Fruit fly (Drosophila melanogaster) whole organism, adult: ENCODE data around the gene snz.
A peak's percentile ranks its signal among the peaks of the same experiment; 100 is the strongest.

Experiments used
- CG11617 ChIP-seq: fragments of 200-800 bp; sonication (Bioruptor generic); optimal IDR thresholded peaks from 2 replicates; lab custom pipeline; 2017; ENCODE audit warnings: mild to moderate bottlenecking, missing biosample characterization, missing genetic modification reagents, missing genetic modification characterization
- CG12768 ChIP-seq: fragments of 200-800 bp; sonication (Bioruptor generic); optimal IDR thresholded peaks from 2 replicates; lab custom pipeline; 2017; ENCODE audit warnings: missing biosample characterization, missing genetic modification characterization, mild to moderate bottlenecking, moderate library complexity, missing genetic modification reagents
- CG14711 ChIP-seq: fragments of 200-800 bp; sonication (Bioruptor generic); optimal IDR thresholded peaks from 2 replicates; lab custom pipeline; 2018; ENCODE audit warnings: missing biosample characterization, mild to moderate bottlenecking, missing genetic modification characterization, moderate library complexity
- CG1620 ChIP-seq: fragments of 200-800 bp; sonication (Bioruptor generic); optimal IDR thresholded peaks from 2 replicates; lab custom pipeline; 2016; ENCODE audit warnings: missing biosample characterization, missing genetic modification characterization
- CG33017 ChIP-seq: fragments of 200-800 bp; sonication (Bioruptor generic); optimal IDR thresholded peaks from 2 replicates; lab custom pipeline; 2018; ENCODE audit warnings: missing biosample characterization, mild to moderate bottlenecking, missing genetic modification characterization, moderate library complexity
- CG5204 ChIP-seq: fragments of 200-800 bp; sonication (Bioruptor generic); optimal IDR thresholded peaks from 2 replicates; lab custom pipeline; 2016; ENCODE audit warnings: missing biosample characterization, missing genetic modification characterization
- CG7045 ChIP-seq: fragments of 200-800 bp; sonication (Bioruptor generic); optimal IDR thresholded peaks from 2 replicates; lab custom pipeline; 2017; ENCODE audit warnings: missing biosample characterization, mild to moderate bottlenecking, missing genetic modification characterization
- CG7101 ChIP-seq: fragments of 200-800 bp; sonication (Bioruptor generic); optimal IDR thresholded peaks from 2 replicates; lab custom pipeline; 2018; ENCODE audit warnings: missing biosample characterization, mild to moderate bottlenecking, missing genetic modification characterization, moderate library complexity
- Clk ChIP-seq: fragments of 200-800 bp; sonication (Bioruptor generic); optimal IDR thresholded peaks from 2 replicates; lab custom pipeline; 2017; ENCODE audit warnings: missing biosample characterization, missing genetic modification characterization
- Crg-1 ChIP-seq: fragments of 200-800 bp; sonication (Bioruptor generic); optimal IDR thresholded peaks from 2 replicates; lab custom pipeline; 2016; ENCODE audit warnings: missing biosample characterization, missing genetic modification characterization
- Hr96 ChIP-seq: fragments of 200-800 bp; sonication (Bioruptor generic); optimal IDR thresholded peaks from 2 replicates; lab custom pipeline; 2016; ENCODE audit warnings: missing biosample characterization, missing genetic modification characterization
- Mnt ChIP-seq: fragments of 200-800 bp; sonication (Bioruptor generic); optimal IDR thresholded peaks from 2 replicates; lab custom pipeline; 2016; ENCODE audit warnings: missing biosample characterization, mild to moderate bottlenecking, missing genetic modification characterization
- bab1 ChIP-seq: fragments of 200-800 bp; sonication (Bioruptor generic); optimal IDR thresholded peaks from 3 replicates; lab custom pipeline; 2019; ENCODE audit warnings: missing biosample characterization, mild to moderate bottlenecking, missing genetic modification characterization, moderate library complexity
- cic ChIP-seq: fragments of 200-800 bp; sonication (Bioruptor generic); optimal IDR thresholded peaks from 2 replicates; lab custom pipeline; 2017; ENCODE audit warnings: missing biosample characterization, mild to moderate bottlenecking, missing genetic modification characterization, moderate library complexity
- cnc ChIP-seq, 2 experiments: fragments of >200 bp; optimal IDR thresholded peaks; 2 replicates each; lab custom pipeline; 2017
- kay ChIP-seq: fragments of 200-800 bp; sonication (Bioruptor generic); peaks from one replicate; lab custom pipeline; 2016; ENCODE audit warnings: missing biosample characterization, missing genetic modification characterization, borderline replicate concordance
- ovo ChIP-seq: fragments of 200-800 bp; sonication (Bioruptor generic); optimal IDR thresholded peaks from 2 replicates; lab custom pipeline; 2016; ENCODE audit warnings: missing biosample characterization, missing genetic modification characterization
- pad ChIP-seq: fragments of 200-800 bp; sonication (Bioruptor generic); optimal IDR thresholded peaks from 3 replicates; lab custom pipeline; 2017; ENCODE audit warnings: missing biosample characterization, missing genetic modification characterization, mild to moderate bottlenecking, moderate library complexity, missing genetic modification reagents
- tj ChIP-seq: fragments of 200-800 bp; sonication (Bioruptor generic); optimal IDR thresholded peaks from 3 replicates; lab custom pipeline; 2017; ENCODE audit warnings: missing biosample characterization, mild to moderate bottlenecking, missing genetic modification characterization, moderate library complexity
- toe ChIP-seq: fragments of 200-800 bp; sonication (Bioruptor generic); optimal IDR thresholded peaks from 2 replicates; lab custom pipeline; 2016; ENCODE audit warnings: missing biosample characterization, missing genetic modification characterization

The snz gene

dm6 chrX:7946858-7947313 lies 35.0 kb downstream of the snz start, which contains the start of gene orion:
orion (minus strand) TSS chrX:7946908.
- no peak for TF ChIP-seq toe
- no peak for TF ChIP-seq cic (GFP tag; lab: Kevin White, UChicago)
- no peak for TF ChIP-seq Crg-1 (GFP tag; lab: Kevin White, UChicago)
- no peak for TF ChIP-seq CG5204 (GFP tag; lab: Kevin White, UChicago)
- TF ChIP-seq CG14711 = peak; percentile 6
- TF ChIP-seq ovo = peak; percentile 6
- TF ChIP-seq bab1 (GFP tag; lab: Kevin White, UChicago) = peak; percentile 76
- TF ChIP-seq Mnt (GFP tag; lab: Kevin White, UChicago) = peak; percentile 16
- TF ChIP-seq pad (GFP tag; lab: Kevin White, UChicago) = peak; percentile 91
- TF ChIP-seq CG33017 (tag; lab: Kevin White, UChicago) = no peak
- TF ChIP-seq tj = peak; percentile 95
- TF ChIP-seq CG11617 (GFP tag; lab: Kevin White, UChicago) = peak; percentile 27

DNA sequence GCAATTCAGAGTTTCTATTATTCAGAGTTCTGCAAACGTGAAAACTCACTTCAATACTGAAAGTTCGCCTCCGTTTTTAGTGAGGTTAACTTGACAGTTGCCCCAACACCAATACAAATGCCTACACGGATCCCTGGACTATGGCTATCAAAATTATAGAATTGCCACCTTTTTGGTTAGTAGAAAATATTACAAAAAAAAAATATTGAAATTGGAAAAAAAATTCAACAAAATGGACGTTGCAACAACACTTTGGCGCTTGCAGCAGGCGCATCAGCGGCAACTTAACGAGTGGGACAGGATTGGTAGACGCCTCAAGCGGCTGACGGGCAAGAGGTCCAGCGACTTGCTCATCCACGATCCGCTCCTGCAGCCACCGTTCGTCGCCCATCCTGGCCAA lies 44.0 kb downstream of the snz start, which contains the start of the genes CG15332 and CG15330:
TSS of gene CG15332 (minus strand) at position 101 of the 400 bp plus-strand sequence.
TSS of gene CG15330 (plus strand) at position 175 of the 400 bp plus-strand sequence.
- TF ChIP-seq ovo = no peak

DNA sequence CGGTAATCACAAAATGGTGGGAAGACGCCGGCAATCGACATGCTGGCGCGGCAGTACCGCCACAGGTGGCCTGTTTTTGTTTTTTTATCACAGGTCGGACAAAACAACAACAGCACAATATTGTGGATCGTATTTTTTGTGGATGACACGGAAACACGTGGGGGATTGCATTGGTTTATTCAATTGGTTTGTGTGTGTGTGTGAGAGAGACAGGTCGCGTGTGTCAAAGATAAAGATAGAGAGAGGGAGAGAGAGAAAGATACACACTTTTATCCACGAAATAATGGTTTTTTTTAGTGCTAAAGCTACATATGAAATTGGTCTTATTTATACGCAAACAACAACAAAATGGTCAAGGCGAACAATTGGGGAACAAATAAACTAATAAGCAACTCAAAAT lies 47.1 kb downstream of the snz start:
- TF ChIP-seq ovo (no peak), CG7045 (no peak), Mnt (GFP tag; lab: Kevin White, UChicago) (peak; percentile 70), toe (no peak)

- TF ChIP-seq ovo (peak; percentile 70), CG7101 (no peak)
Measured at dm6 chrX:7959512-7959911, 47.6 kb downstream of the snz start.

dm6 chrX:7960988-7961387 lies 49.1 kb downstream of the snz start:
- TF ChIP-seq Clk (GFP tag; lab: Kevin White, UChicago) (no peak), kay (no peak), CG7045 (no peak), cic (GFP tag; lab: Kevin White, UChicago) (no peak)

DNA sequence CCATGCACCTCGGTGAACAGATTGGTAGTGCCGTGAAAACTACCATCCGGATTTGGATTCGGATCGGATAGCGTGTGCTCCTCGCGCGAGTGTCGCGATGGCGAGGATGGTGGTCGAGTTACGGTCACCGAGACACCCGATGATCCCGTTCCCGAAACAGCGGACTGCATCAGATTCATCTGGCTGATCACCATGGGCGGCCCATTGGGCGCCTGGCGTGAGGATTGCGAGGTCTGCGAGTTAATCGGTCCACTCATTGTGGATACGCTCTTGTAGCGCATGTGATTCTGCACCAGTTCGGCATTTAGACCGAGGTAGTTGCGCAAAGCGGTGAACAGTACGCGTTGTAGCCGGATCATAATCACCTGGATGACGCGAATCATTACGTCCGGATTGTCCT lies 51.8 kb downstream of the snz start, which contains the start of gene sn:
TSS of gene sn (plus strand) at position 301 of the 400 bp plus-strand sequence.
- TF ChIP-seq CG11617 (GFP tag; lab: Kevin White, UChicago) (no peak), pad (GFP tag; lab: Kevin White, UChicago) (no peak), tj (no peak), Hr96 (GFP tag; lab: Kevin White, UChicago) (no peak), CG7045 (no peak), cic (GFP tag; lab: Kevin White, UChicago) (no peak), bab1 (GFP tag; lab: Kevin White, UChicago) (no peak), Crg-1 (GFP tag; lab: Kevin White, UChicago) (no peak), cnc (optimal IDR thresholded peaks at IDR 0.05; lab: Kevin White, UChicago) (no peak), CG12768 (no peak), CG7101 (no peak), toe (no peak), CG1620 (no peak)

DNA sequence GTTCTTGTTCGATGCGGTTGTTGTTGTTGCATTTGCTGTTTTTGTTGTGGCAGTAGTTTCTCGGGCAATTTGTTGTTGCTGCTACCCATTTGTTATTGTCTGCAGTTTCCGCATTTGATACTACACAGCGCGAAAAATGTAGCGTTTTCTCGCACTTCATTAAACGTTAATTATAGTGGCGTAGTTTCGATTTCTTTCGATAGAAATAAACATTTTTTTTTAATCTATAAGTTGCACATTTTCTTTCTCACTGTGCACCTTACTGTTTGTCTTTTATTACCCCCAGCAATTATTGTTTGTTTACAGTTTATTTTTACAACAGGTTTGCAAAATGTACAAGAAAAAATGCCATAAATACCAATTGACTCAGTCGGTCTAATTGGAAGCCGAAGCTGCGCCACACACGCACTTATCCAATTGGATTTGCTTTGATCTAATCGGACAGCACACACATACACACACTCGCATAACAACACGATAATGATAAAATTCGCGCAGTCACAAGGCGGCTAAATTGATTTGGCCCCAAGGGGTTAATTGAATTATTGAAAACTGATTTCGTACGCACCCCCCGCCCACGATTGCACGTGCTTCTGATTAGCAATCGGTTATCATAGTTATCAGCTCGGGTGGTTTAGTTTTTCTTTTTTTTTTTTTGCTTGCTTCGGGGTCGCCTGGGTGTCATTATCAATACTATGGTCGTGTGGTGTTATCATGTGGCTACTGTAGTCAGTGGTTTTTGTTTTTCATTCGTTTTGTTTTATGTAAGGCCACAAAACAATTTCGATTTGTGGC lies 54.1 kb downstream of the snz start:
- peak; percentile 26 for TF ChIP-seq CG7045
- no peak for TF ChIP-seq CG33017 (tag; lab: Kevin White, UChicago)
- no peak for TF ChIP-seq CG12768
- TF ChIP-seq CG5204 (GFP tag; lab: Kevin White, UChicago) = no peak
- TF ChIP-seq tj = peak; percentile 17
- TF ChIP-seq Crg-1 (GFP tag; lab: Kevin White, UChicago) = peak; percentile 7
- peak; percentile 14 for TF ChIP-seq Mnt (GFP tag; lab: Kevin White, UChicago)
- no peak for TF ChIP-seq CG1620

DNA sequence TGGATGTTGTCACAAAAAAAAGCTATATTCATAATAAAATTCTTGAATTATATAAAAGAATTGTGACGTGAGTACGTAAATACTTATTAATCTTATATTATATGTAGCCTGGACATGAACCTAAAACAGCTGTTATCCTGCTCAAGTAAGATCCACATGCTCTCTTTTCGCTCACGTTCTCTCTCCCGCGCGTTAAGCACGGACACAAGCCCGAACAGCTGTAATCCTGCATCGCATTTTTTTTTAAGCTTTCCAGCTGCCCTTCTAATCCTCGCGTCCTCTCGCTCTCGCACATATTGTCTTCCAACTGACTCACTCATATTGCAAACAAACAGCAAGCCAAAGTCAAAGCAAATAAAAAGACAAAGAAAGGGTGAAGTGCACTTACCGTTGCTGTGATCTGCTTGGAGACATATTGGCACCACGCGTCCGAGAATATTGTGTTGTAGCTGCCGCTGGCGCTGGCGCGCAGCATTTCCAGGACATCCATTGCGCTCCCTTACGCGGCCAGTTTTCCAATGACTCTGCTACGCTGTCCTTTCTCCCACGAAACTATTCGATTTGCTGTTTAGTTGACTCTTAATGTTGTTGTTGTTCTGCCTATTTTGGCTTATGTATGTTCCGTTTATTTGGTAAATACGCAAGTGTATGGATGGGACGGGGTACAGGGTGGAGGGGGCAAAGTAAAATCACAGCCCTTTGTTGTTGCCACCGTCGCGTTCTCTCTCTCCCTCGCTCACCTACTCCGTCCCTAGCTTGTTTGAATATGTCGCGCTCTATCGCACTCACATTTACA lies 55.4 kb downstream of the snz start:
- TF ChIP-seq tj (no peak), toe (no peak), pad (GFP tag; lab: Kevin White, UChicago) (peak; percentile 94)
